Fruit fly (Drosophila melanogaster) whole organism, embryonic: ENCODE measurements around the gene Plod.

Experiments used
- B-H2 ChIP-seq: fragments of 200-800 bp; sonication (Bioruptor generic); optimal IDR thresholded peaks from 2 replicates; lab custom pipeline; 2018; ENCODE audit warnings: missing biosample characterization, mild to moderate bottlenecking, missing genetic modification characterization
- CG10274 ChIP-seq: fragments of 200-800 bp; sonication (Bioruptor generic); optimal IDR thresholded peaks from 3 replicates; lab custom pipeline; 2017; ENCODE audit warnings: missing biosample characterization, mild to moderate bottlenecking, missing genetic modification characterization
- CG10321 ChIP-seq: fragments of 200-800 bp; sonication (Bioruptor generic); IDR thresholded peaks from 2 replicates; pipeline ENCODE4 v1.3.6; 2022; ENCODE audit warnings: missing biosample characterization, missing genetic modification characterization
- CG12219 ChIP-seq: fragments of 200-800 bp; sonication (Bioruptor generic); optimal IDR thresholded peaks from 3 replicates; lab custom pipeline; 2018; ENCODE audit warnings: missing biosample characterization, mild to moderate bottlenecking, missing genetic modification characterization
- CG12744 ChIP-seq: fragments of 200-800 bp; sonication (Bioruptor generic); optimal IDR thresholded peaks from 2 replicates; lab custom pipeline; 2016; ENCODE audit warnings: missing biosample characterization, missing genetic modification characterization
- CG12942 ChIP-seq: fragments of 200-800 bp; sonication (Bioruptor generic); optimal IDR thresholded peaks from 3 replicates; lab custom pipeline; 2016; ENCODE audit warnings: missing biosample characterization, missing genetic modification characterization
- CG13424 ChIP-seq: fragments of 200-800 bp; sonication (Bioruptor generic); optimal IDR thresholded peaks from 2 replicates; lab custom pipeline; 2019; ENCODE audit warnings: missing biosample characterization, mild to moderate bottlenecking, missing genetic modification characterization, moderate library complexity
- CG16863 ChIP-seq: fragments of 200-800 bp; sonication (Bioruptor generic); optimal IDR thresholded peaks from 3 replicates; lab custom pipeline; 2016; ENCODE audit warnings: missing biosample characterization, missing genetic modification characterization
- CG18262 ChIP-seq: fragments of 200-800 bp; optimal IDR thresholded peaks from 3 replicates; lab custom pipeline; 2019; ENCODE audit warnings: missing biosample characterization, mild to moderate bottlenecking, missing genetic modification characterization, moderate library complexity
- CG2712 ChIP-seq: fragments of 200-800 bp; optimal IDR thresholded peaks from 3 replicates; lab custom pipeline; 2019; ENCODE audit warnings: missing biosample characterization, mild to moderate bottlenecking, missing genetic modification characterization, moderate library complexity
- CG31224 ChIP-seq: fragments of 200-800 bp; sonication (Bioruptor generic); IDR thresholded peaks from 2 replicates; pipeline ENCODE4 v1.3.6; 2022; ENCODE audit warnings: missing biosample characterization, missing genetic modification characterization
- CG3163 ChIP-seq: fragments of 200-800 bp; sonication (Bioruptor generic); optimal IDR thresholded peaks from 3 replicates; lab custom pipeline; 2016; ENCODE audit warnings: missing biosample characterization, missing genetic modification characterization
- CG33213 ChIP-seq: fragments of 200-800 bp; sonication (Bioruptor generic); optimal IDR thresholded peaks from 3 replicates; lab custom pipeline; 2016; ENCODE audit warnings: missing biosample characterization, missing genetic modification characterization
- CG3407 ChIP-seq: fragments of 200-800 bp; sonication (Bioruptor generic); optimal IDR thresholded peaks from 2 replicates; lab custom pipeline; 2018; ENCODE audit warnings: missing biosample characterization, mild to moderate bottlenecking, missing genetic modification characterization
- CG4328 ChIP-seq: fragments of 200-800 bp; sonication (Bioruptor generic); optimal IDR thresholded peaks from 3 replicates; lab custom pipeline; 2017; ENCODE audit warnings: missing biosample characterization, missing genetic modification reagents, missing genetic modification characterization
- CG4617 ChIP-seq: fragments of 200-800 bp; sonication (Bioruptor generic); optimal IDR thresholded peaks from 3 replicates; lab custom pipeline; 2016; ENCODE audit warnings: missing biosample characterization, missing genetic modification characterization, borderline replicate concordance
- CG5180 ChIP-seq: fragments of 200-800 bp; sonication (Bioruptor generic); optimal IDR thresholded peaks from 3 replicates; lab custom pipeline; 2017; ENCODE audit warnings: missing biosample characterization, missing genetic modification characterization, mild to moderate bottlenecking, moderate library complexity, missing genetic modification reagents
- CG6254 ChIP-seq: fragments of 200-800 bp; sonication (Bioruptor generic); optimal IDR thresholded peaks from 3 replicates; lab custom pipeline; 2017; ENCODE audit warnings: mild to moderate bottlenecking, missing biosample characterization, missing genetic modification reagents, missing genetic modification characterization
- CG6689 ChIP-seq: fragments of 200-800 bp; sonication (Bioruptor generic); IDR thresholded peaks from 2 replicates; pipeline ENCODE4 v1.3.6; 2022; ENCODE audit warnings: missing biosample characterization, missing genetic modification characterization
- CG7839 ChIP-seq: fragments of 200-800 bp; sonication (Bioruptor generic); optimal IDR thresholded peaks from 3 replicates; lab custom pipeline; 2018; ENCODE audit warnings: missing biosample characterization, mild to moderate bottlenecking, missing genetic modification characterization, moderate library complexity
- CG9215 ChIP-seq: fragments of 200-800 bp; sonication (Bioruptor generic); IDR thresholded peaks from 2 replicates; pipeline ENCODE4 v1.3.6; 2022; ENCODE audit warnings: missing biosample characterization, missing genetic modification characterization
- Camta ChIP-seq: fragments of 200-800 bp; sonication (Bioruptor generic); optimal IDR thresholded peaks from 2 replicates; lab custom pipeline; 2016; ENCODE audit warnings: missing biosample characterization, missing genetic modification characterization
- CrebB ChIP-seq: fragments of 200-800 bp; sonication (Bioruptor generic); optimal IDR thresholded peaks from 3 replicates; lab custom pipeline; 2018; ENCODE audit warnings: missing biosample characterization, mild to moderate bottlenecking, missing genetic modification characterization
- D19A ChIP-seq: fragments of 200-800 bp; optimal IDR thresholded peaks from 3 replicates; lab custom pipeline; 2019; ENCODE audit warnings: missing biosample characterization, mild to moderate bottlenecking, missing genetic modification characterization, moderate library complexity
- Dip3 ChIP-seq: fragments of 200-800 bp; sonication (Bioruptor generic); optimal IDR thresholded peaks from 3 replicates; lab custom pipeline; 2016; ENCODE audit warnings: missing biosample characterization, missing genetic modification characterization
- Gsc ChIP-seq: fragments of 200-800 bp; sonication (Bioruptor generic); IDR thresholded peaks from 2 replicates; pipeline ENCODE4 v1.3.6; 2022; ENCODE audit warnings: missing biosample characterization, missing genetic modification characterization
- Lpt ChIP-seq: fragments of >200 bp; optimal IDR thresholded peaks from 2 replicates; lab custom pipeline; 2018; ENCODE audit warnings: missing biosample characterization, missing genetic modification characterization
- NFAT ChIP-seq: fragments of 200-800 bp; sonication (Bioruptor generic); IDR thresholded peaks from 2 replicates; pipeline ENCODE4 v1.3.6; 2022; ENCODE audit warnings: missing biosample characterization, missing genetic modification characterization
- Neu2 ChIP-seq: fragments of 200-800 bp; sonication (Bioruptor generic); optimal IDR thresholded peaks from 3 replicates; lab custom pipeline; 2016; ENCODE audit warnings: missing biosample characterization, missing genetic modification characterization, borderline replicate concordance
- Oli ChIP-seq: fragments of 200-800 bp; sonication (Bioruptor generic); optimal IDR thresholded peaks from 2 replicates; lab custom pipeline; 2018; ENCODE audit warnings: missing biosample characterization, mild to moderate bottlenecking, missing genetic modification characterization, moderate library complexity
- Ssrp ChIP-seq: fragments of 200-800 bp; sonication (Bioruptor generic); optimal IDR thresholded peaks from 2 replicates; lab custom pipeline; 2018; ENCODE audit warnings: missing biosample characterization, mild to moderate bottlenecking, missing genetic modification characterization, moderate library complexity
- Tbp ChIP-seq: fragments of >200 bp; optimal IDR thresholded peaks from 2 replicates; lab custom pipeline; 2018; ENCODE audit warnings: missing biosample characterization, missing genetic modification characterization
- Trl ChIP-seq, 3 experiments: fragments of >200 bp in 2 of 3; fragments of 200-800 bp in 1 of 3; sonication (Bioruptor generic) in 1 of 3; optimal IDR thresholded peaks; 2 replicates in 1 of 3; 3 replicates in 2 of 3; lab custom pipeline; 2016 to 2017; ENCODE audit warnings: missing biosample characterization in 1 of 3, missing genetic modification characterization in 1 of 3
- amos ChIP-seq: fragments of 200-800 bp; sonication (Bioruptor generic); IDR thresholded peaks from 2 replicates; pipeline ENCODE4 v1.3.6; 2022; ENCODE audit warnings: missing biosample characterization, missing genetic modification characterization; ENCODE audit not compliant: partially characterized antibody
- ase ChIP-seq: fragments of 200-800 bp; sonication (Bioruptor generic); IDR thresholded peaks from 3 replicates; pipeline ENCODE4 v1.3.6; 2022; ENCODE audit warnings: missing biosample characterization, missing genetic modification characterization
- btn ChIP-seq: fragments of 200-800 bp; sonication (Bioruptor generic); optimal IDR thresholded peaks from 2 replicates; lab custom pipeline; 2016; ENCODE audit warnings: missing biosample characterization, missing genetic modification characterization
- dati ChIP-seq: fragments of 200-800 bp; sonication (Bioruptor generic); IDR thresholded peaks from 2 replicates; pipeline ENCODE4 v1.3.6; 2022; ENCODE audit warnings: missing biosample characterization, missing genetic modification characterization
- dimm ChIP-seq: fragments of 200-800 bp; sonication (Bioruptor generic); IDR thresholded peaks from 2 replicates; pipeline ENCODE4 v1.3.6; 2022; ENCODE audit warnings: missing biosample characterization, missing genetic modification characterization
- dpn ChIP-seq, 2 experiments: fragments of 200-800 bp; sonication (Bioruptor generic); optimal IDR thresholded peaks; 3 replicates each; lab custom pipeline; 2016; ENCODE audit warnings: missing biosample characterization in 2 of 2, missing genetic modification characterization in 2 of 2
- lola ChIP-seq, 3 experiments: fragments of >200 bp in 2 of 3; fragments of 200-800 bp in 1 of 3; sonication (Bioruptor generic) in 1 of 3; optimal IDR thresholded peaks; 2 replicates each; lab custom pipeline; 2017 to 2019; ENCODE audit warnings: missing biosample characterization in 3 of 3, missing genetic modification characterization in 3 of 3, mild to moderate bottlenecking in 1 of 3, moderate library complexity in 1 of 3
- mirr ChIP-seq: fragments of 200-800 bp; sonication (Bioruptor generic); optimal IDR thresholded peaks from 3 replicates; lab custom pipeline; 2018; ENCODE audit warnings: missing biosample characterization, mild to moderate bottlenecking, missing genetic modification characterization
- pfk ChIP-seq: fragments of 200-800 bp; sonication (Bioruptor generic); optimal IDR thresholded peaks from 2 replicates; lab custom pipeline; 2018; ENCODE audit warnings: missing biosample characterization, mild to moderate bottlenecking, missing genetic modification characterization, moderate library complexity
- scrt ChIP-seq: fragments of 200-800 bp; sonication (Bioruptor generic); optimal IDR thresholded peaks from 2 replicates; lab custom pipeline; 2018; ENCODE audit warnings: missing biosample characterization, mild to moderate bottlenecking, missing genetic modification characterization, moderate library complexity
- shn ChIP-seq: fragments of 200-800 bp; sonication (Bioruptor generic); optimal IDR thresholded peaks from 3 replicates; lab custom pipeline; 2016; ENCODE audit warnings: missing biosample characterization, missing genetic modification characterization
- sna ChIP-seq: fragments of 200-800 bp; sonication (Bioruptor generic); IDR thresholded peaks from 2 replicates; pipeline ENCODE4 v1.3.6; 2022; ENCODE audit warnings: missing biosample characterization, missing genetic modification characterization; ENCODE audit not compliant: partially characterized antibody
- stc ChIP-seq: fragments of 200-800 bp; sonication (Bioruptor generic); IDR thresholded peaks from 2 replicates; pipeline ENCODE4 v1.3.6; 2022; ENCODE audit warnings: missing biosample characterization, missing genetic modification characterization
- sug ChIP-seq: fragments of 200-800 bp; optimal IDR thresholded peaks from 2 replicates; lab custom pipeline; 2019; ENCODE audit warnings: missing biosample characterization, mild to moderate bottlenecking, missing genetic modification characterization, moderate library complexity
- tap ChIP-seq: fragments of 200-800 bp; optimal IDR thresholded peaks from 3 replicates; lab custom pipeline; 2019; ENCODE audit warnings: missing biosample characterization, mild to moderate bottlenecking, missing genetic modification characterization, moderate library complexity

The Plod gene

dm6 chr3L:11251721-11252423 is 46.1 kb upstream of the Plod start, which contains the start of gene scyl (continued):
- TF ChIP-seq shn (GFP tag; lab: Kevin White, UChicago) (peak; percentile 60), amos (GFP tag; lab: Robert Waterston, UW) (no peak; the same call in 1 of the 2 replicates), CG18262 (tag; lab: Kevin White, UChicago) (peak; percentile 41), B-H2 (peak; percentile 72), sug (peak; percentile 64), Gsc (no peak), sna (GFP tag; lab: Robert Waterston, UW) (peak; percentile 74), CG3163 (peak; percentile 95), CG2712 (tag; lab: Kevin White, UChicago) (peak; percentile 69), CG10274 (GFP tag; lab: Kevin White, UChicago) (peak; percentile 1), CG33213 (peak; percentile 39), btn (GFP tag; lab: Kevin White, UChicago) (peak; percentile 44), ase (GFP tag; lab: Robert Waterston, UW) (0 out of 3 replicates have a peak, but pooled peaks have one; percentile 27), CG16863 (GFP tag; lab: Kevin White, UChicago) (peak; percentile 26), CG12942 (GFP tag; lab: Kevin White, UChicago) (peak; percentile 8), lola (GFP tag; optimal IDR thresholded peaks at IDR 0.05; lab: Kevin White, UChicago) (no peak), Tbp (peak; percentile 91), CG4328 (peak; percentile 14), tap (tag; lab: Kevin White, UChicago) (peak; percentile 40), CG10321 (GFP tag; lab: Robert Waterston, UW) (peak; percentile 66; the same call in 1 of the 2 replicates), CG31224 (GFP tag; lab: Robert Waterston, UW) (0 out of 2 replicates have a peak, but pooled peaks have one; percentile 33), Trl (optimal IDR thresholded peaks at IDR 0.05; lab: Kevin White, UChicago) (peak; percentile 97 to 99), Trl (GFP tag; optimal IDR thresholded peaks at IDR 0.05; lab: Kevin White, UChicago) (peak; percentile 91), pfk (peak; percentile 65), CG6689 (GFP tag; lab: Robert Waterston, UW) (peak; percentile 62), CG7839 (tag; lab: Kevin White, UChicago) (peak; percentile 34), NFAT (GFP tag; lab: Robert Waterston, UW) (peak; percentile 80), Oli (peak; percentile 12), dpn (GFP tag; optimal IDR thresholded peaks at IDR 0.05; lab: Kevin White, UChicago) (peak; percentile 46 to 59), CG13424 (tag; lab: Kevin White, UChicago) (no peak), dimm (GFP tag; lab: Robert Waterston, UW) (no peak), CG3407 (GFP tag; lab: Kevin White, UChicago) (peak; percentile 72), stc (GFP tag; lab: Robert Waterston, UW) (peak; percentile 69; the same call in 1 of the 2 replicates), scrt (GFP tag; lab: Kevin White, UChicago) (peak; percentile 56), CG5180 (peak; percentile 67), D19A (no peak), CG4617 (GFP tag; lab: Kevin White, UChicago) (no peak), Dip3 (GFP tag; lab: Kevin White, UChicago) (peak; percentile 15), CrebB (tag; lab: Kevin White, UChicago) (peak; percentile 63), CG12744 (GFP tag; lab: Kevin White, UChicago) (peak; percentile 49), CG12219 (GFP tag; lab: Kevin White, UChicago) (peak; percentile 48), mirr (GFP tag; lab: Kevin White, UChicago) (peak; percentile 57), Neu2 (GFP tag; lab: Kevin White, UChicago) (peak; percentile 18), dati (GFP tag; lab: Robert Waterston, UW) (peak; percentile 14; the same call in 1 of the 2 replicates), Lpt (GFP tag; lab: Kevin White, UChicago) (no peak), CG6254 (GFP tag; lab: Kevin White, UChicago) (no peak), Ssrp (tag; lab: Kevin White, UChicago) (no peak), CG9215 (GFP tag; lab: Robert Waterston, UW) (no peak), Camta (GFP tag; lab: Kevin White, UChicago) (peak; percentile 69)
